Worm (Caenorhabditis elegans): ENCODE measurements around the gene F14H8.4.
A peak's percentile ranks its signal among the peaks of the same experiment; 100 is the strongest.

F14H8.4 gene

ce11 chrV:15011560-15011959 lies 12.1 kb upstream of the F14H8.4 start, which contains the start of gene nmr-2:
Gene nmr-2, minus strand, starts transcription at chrV:15011660.
- TF ChIP-seq nhr-10 (tag; optimal IDR thresholded peaks at IDR 0.05) (no peak), ama-1 (optimal IDR thresholded peaks at IDR 0.05) (peak; percentile 42), snpc-4 (tag; optimal IDR thresholded peaks at IDR 0.05) (no peak), nhr-48 (tag; optimal IDR thresholded peaks at IDR 0.05) (no peak), zip-2 (tag; optimal IDR thresholded peaks at IDR 0.05) (no peak)

- TF ChIP-seq mdt-29 (GFP tag; IDR thresholded peaks at IDR 0.05) = no peak; the same call in 1 of the 2 replicates
- TF ChIP-seq nhr-41 (GFP tag; IDR thresholded peaks at IDR 0.05) = no peak
- TF ChIP-seq ceh-62 (tag; optimal IDR thresholded peaks at IDR 0.05) = no peak
- TF ChIP-seq lin-13 (GFP tag; optimal IDR thresholded peaks at IDR 0.05) = no peak
- TF ChIP-seq unc-62 (GFP tag; optimal IDR thresholded peaks at IDR 0.05 in 1 of 2) = peak in 1 of 2 experiments; percentile 60
- TF ChIP-seq unc-62 (tag; optimal IDR thresholded peaks at IDR 0.05) = no peak
- no peak for TF ChIP-seq F37D6.2 (tag; optimal IDR thresholded peaks at IDR 0.05)
- 0 out of 2 replicates have a peak, but pooled peaks have one; percentile 15 for TF ChIP-seq lim-7 (GFP tag; IDR thresholded peaks at IDR 0.05)
- no peak for TF ChIP-seq zfp-3 (GFP tag; conservative IDR thresholded peaks at IDR 0.05)
- no peak for TF ChIP-seq zip-11 (GFP tag; IDR thresholded peaks at IDR 0.05)
- TF ChIP-seq arid-1 (GFP tag; conservative IDR thresholded peaks at IDR 0.05) = no peak
- no peak for TF ChIP-seq pqm-1 (tag; optimal IDR thresholded peaks at IDR 0.05)
- no peak for TF ChIP-seq mdl-1 (tag; optimal IDR thresholded peaks at IDR 0.05)
- no peak for TF ChIP-seq spr-3 (GFP tag; optimal IDR thresholded peaks at IDR 0.05)
- TF ChIP-seq unc-130 (GFP tag; optimal IDR thresholded peaks at IDR 0.05) = no peak
- TF ChIP-seq dve-1 (tag; optimal IDR thresholded peaks at IDR 0.05; ENCODE audit: insufficient read depth) = no peak
- peak; percentile 21 for TF ChIP-seq spr-1 (tag; optimal IDR thresholded peaks at IDR 0.05)
- no peak for TF ChIP-seq ceh-28 (tag; optimal IDR thresholded peaks at IDR 0.05)
- TF ChIP-seq F10B5.3 (tag; optimal IDR thresholded peaks at IDR 0.05) = no peak
- TF ChIP-seq nhr-111 (GFP tag; optimal IDR thresholded peaks at IDR 0.05) = no peak
- TF ChIP-seq nhr-77 (tag; optimal IDR thresholded peaks at IDR 0.05) = no peak
- TF ChIP-seq lin-15B (tag; optimal IDR thresholded peaks at IDR 0.05) = no peak
- peak; percentile 29 for TF ChIP-seq hlh-30 (tag; optimal IDR thresholded peaks at IDR 0.05; ENCODE audit: insufficient read depth)
- TF ChIP-seq dmd-8 (GFP tag; IDR thresholded peaks at IDR 0.05) = peak; percentile 41; the same call in 1 of the 2 replicates
- no peak for TF ChIP-seq Y48G9A.11 (GFP tag; IDR thresholded peaks at IDR 0.05)
- TF ChIP-seq aha-1 (tag) = peak; percentile 46
- TF ChIP-seq madf-9 (GFP tag; conservative IDR thresholded peaks at IDR 0.05) = no peak
- TF ChIP-seq F44E2.7 (GFP tag; IDR thresholded peaks at IDR 0.05) = no peak
- TF ChIP-seq zag-1 (tag; optimal IDR thresholded peaks at IDR 0.05) = no peak
- no peak for TF ChIP-seq Y75B8A.6 (GFP tag; IDR thresholded peaks at IDR 0.05)
- no peak for TF ChIP-seq R02D3.7 (tag; optimal IDR thresholded peaks at IDR 0.05)
- no peak for TF ChIP-seq saeg-2 (GFP tag; IDR thresholded peaks at IDR 0.05)
- peak; percentile 17; the same call in 1 of the 2 replicates for TF ChIP-seq hmg-1.1 (GFP tag; IDR thresholded peaks at IDR 0.05)
- 0 out of 2 replicates have a peak, but pooled peaks have one; percentile 43 for TF ChIP-seq snpc-1.2 (GFP tag; IDR thresholded peaks at IDR 0.05)
- TF ChIP-seq mxl-3 (GFP tag; optimal IDR thresholded peaks at IDR 0.05) = no peak
- TF ChIP-seq hif-1 (tag; optimal IDR thresholded peaks at IDR 0.05) = no peak
- TF ChIP-seq lin-29 (GFP tag; IDR thresholded peaks at IDR 0.05) = no peak
- TF ChIP-seq jun-1 (tag; optimal IDR thresholded peaks at IDR 0.05) = no peak
- TF ChIP-seq nhr-6 (tag; optimal IDR thresholded peaks at IDR 0.05) = no peak
- no peak; the same call in 1 of the 2 replicates for TF ChIP-seq dmd-6 (GFP tag; IDR thresholded peaks at IDR 0.05)
- no peak for TF ChIP-seq nhr-102 (tag; optimal IDR thresholded peaks at IDR 0.05)
- peak; percentile 26 for TF ChIP-seq mes-2 (tag; optimal IDR thresholded peaks at IDR 0.05; ENCODE audit: poor library complexity, severe bottlenecking)
- no peak; the same call in 1 of the 2 replicates for TF ChIP-seq egl-43 (GFP tag; IDR thresholded peaks at IDR 0.05)
- no peak for TF ChIP-seq ceh-32 (tag; optimal IDR thresholded peaks at IDR 0.05; ENCODE audit: poor library complexity)
These were observed 10.9 kb upstream of the F14H8.4 start for ce11 chrV:15012542-15013301.

Measured in whole organism, L4 larva.